Worm (Caenorhabditis elegans) whole organism, late embryonic: ENCODE results near the gene F35E8.10.

Experiments used
- C08G9.2 ChIP-seq: sonication (generic microtip); optimal IDR thresholded peaks from 2 replicates; lab custom pipeline; 2016; ENCODE audit warnings: mild to moderate bottlenecking, missing genetic modification characterization, moderate library complexity, missing compliant biosample characterization
- C38D4.7 ChIP-seq: fragments of 200-800 bp; sonication (Bioruptor generic); optimal IDR thresholded peaks from 2 replicates; lab custom pipeline; 2018; ENCODE audit warnings: mild to moderate bottlenecking, missing genetic modification characterization, moderate library complexity, missing compliant biosample characterization
- K09A11.1 ChIP-seq: sonication (generic microtip); optimal IDR thresholded peaks from 2 replicates; lab custom pipeline; 2017; ENCODE audit warnings: antibody characterized with exemption, mild to moderate bottlenecking, missing genetic modification characterization, missing compliant biosample characterization; ENCODE audit not compliant: insufficient read depth
- Y22D7AL.16 ChIP-seq: sonication (generic microtip); optimal IDR thresholded peaks from 2 replicates; lab custom pipeline; 2016; ENCODE audit warnings: missing genetic modification characterization, missing compliant biosample characterization
- ahr-1 ChIP-seq: sonication (generic microtip); optimal IDR thresholded peaks from 2 replicates; lab custom pipeline; 2016; ENCODE audit warnings: missing genetic modification characterization, missing compliant biosample characterization
- ama-1 ChIP-seq: fragments of 150-350 bp; optimal IDR thresholded peaks from 2 replicates; lab custom pipeline; 2014
- ceh-14 ChIP-seq: sonication (generic microtip); optimal IDR thresholded peaks from 2 replicates; lab custom pipeline; 2016; ENCODE audit warnings: missing genotype, missing genetic modification characterization, missing compliant biosample characterization
- ceh-18 ChIP-seq: sonication (generic microtip); optimal IDR thresholded peaks from 2 replicates; lab custom pipeline; 2016; ENCODE audit warnings: missing genetic modification characterization, missing compliant biosample characterization
- ceh-19 ChIP-seq: fragments of 200-800 bp; sonication (Bioruptor generic); optimal IDR thresholded peaks from 2 replicates; lab custom pipeline; 2018; ENCODE audit warnings: mild to moderate bottlenecking, missing genetic modification characterization, missing compliant biosample characterization
- ceh-22 ChIP-seq: sonication (generic microtip); optimal IDR thresholded peaks from 2 replicates; lab custom pipeline; 2017; ENCODE audit warnings: missing biosample characterization, missing genetic modification characterization
- ceh-24 ChIP-seq: sonication (generic microtip); optimal IDR thresholded peaks from 2 replicates; lab custom pipeline; 2016; ENCODE audit warnings: mild to moderate bottlenecking, missing genetic modification characterization, missing compliant biosample characterization
- ceh-31 ChIP-seq: sonication (generic microtip); optimal IDR thresholded peaks from 2 replicates; lab custom pipeline; 2016; ENCODE audit warnings: missing genetic modification characterization, missing compliant biosample characterization
- ceh-48 ChIP-seq: sonication (generic microtip); optimal IDR thresholded peaks from 2 replicates; lab custom pipeline; 2016; ENCODE audit warnings: missing genetic modification characterization, inconsistent platforms, missing compliant biosample characterization
- ceh-6 ChIP-seq: fragments of 200-800 bp; sonication (Bioruptor generic); optimal IDR thresholded peaks from 2 replicates; lab custom pipeline; 2018; ENCODE audit warnings: mild to moderate bottlenecking, missing genetic modification characterization, missing compliant biosample characterization
- ceh-9 ChIP-seq: sonication (generic microtip); optimal IDR thresholded peaks from 2 replicates; lab custom pipeline; 2016; ENCODE audit warnings: mild to moderate bottlenecking, missing genetic modification characterization, inconsistent platforms, missing compliant biosample characterization
- che-1 ChIP-seq: sonication (generic microtip); optimal IDR thresholded peaks from 2 replicates; lab custom pipeline; 2016; ENCODE audit warnings: mild to moderate bottlenecking, missing genetic modification characterization, missing compliant biosample characterization
- dve-1 ChIP-seq: sonication (generic microtip); optimal IDR thresholded peaks from 2 replicates; lab custom pipeline; 2017; ENCODE audit warnings: antibody characterized with exemption, mild to moderate bottlenecking, missing genetic modification characterization, missing compliant biosample characterization
- elt-2 ChIP-seq: sonication (generic microtip); optimal IDR thresholded peaks from 2 replicates; lab custom pipeline; 2016; ENCODE audit warnings: missing genetic modification reagents, missing genetic modification characterization, missing compliant biosample characterization
- elt-4 ChIP-seq: sonication (generic microtip); optimal IDR thresholded peaks from 2 replicates; lab custom pipeline; 2016; ENCODE audit warnings: missing genetic modification characterization, missing compliant biosample characterization
- fax-1 ChIP-seq: sonication (generic microtip); optimal IDR thresholded peaks from 2 replicates; lab custom pipeline; 2016; ENCODE audit warnings: missing genotype, missing genetic modification characterization, missing compliant biosample characterization
- fkh-6 ChIP-seq: sonication (generic microtip); optimal IDR thresholded peaks from 2 replicates; lab custom pipeline; 2016; ENCODE audit warnings: missing genetic modification characterization, missing compliant biosample characterization
- hlh-15 ChIP-seq: sonication (generic microtip); optimal IDR thresholded peaks from 2 replicates; lab custom pipeline; 2016; ENCODE audit warnings: missing genetic modification characterization, missing compliant biosample characterization
- hlh-8 ChIP-seq: sonication (generic microtip); optimal IDR thresholded peaks from 2 replicates; lab custom pipeline; 2016; ENCODE audit warnings: missing genotype, missing genetic modification characterization, missing compliant biosample characterization
- lim-6 ChIP-seq: sonication (generic microtip); optimal IDR thresholded peaks from 2 replicates; lab custom pipeline; 2016; ENCODE audit warnings: missing genetic modification characterization, missing compliant biosample characterization
- mec-3 ChIP-seq: sonication (generic microtip); optimal IDR thresholded peaks from 2 replicates; lab custom pipeline; 2016; ENCODE audit warnings: borderline replicate concordance, missing genetic modification characterization, missing compliant biosample characterization
- nhr-232 ChIP-seq: sonication (generic microtip); optimal IDR thresholded peaks from 2 replicates; lab custom pipeline; 2016; ENCODE audit warnings: missing genetic modification characterization, missing compliant biosample characterization
- npax-4 ChIP-seq: sonication (generic microtip); optimal IDR thresholded peaks from 2 replicates; lab custom pipeline; 2016; ENCODE audit warnings: missing genetic modification characterization, missing compliant biosample characterization
- pag-3 ChIP-seq: sonication (generic microtip); optimal IDR thresholded peaks from 2 replicates; lab custom pipeline; 2016; ENCODE audit warnings: missing compliant biosample characterization, missing genetic modification characterization, borderline replicate concordance
- pha-2 ChIP-seq: sonication (generic microtip); optimal IDR thresholded peaks from 2 replicates; lab custom pipeline; 2017; ENCODE audit warnings: mild to moderate bottlenecking, missing genetic modification characterization, missing compliant biosample characterization
- pha-4 ChIP-seq: fragments of 150-350 bp; optimal IDR thresholded peaks from 2 replicates; lab custom pipeline; 2018; ENCODE audit warnings: missing biosample characterization, missing genetic modification reagents, missing genetic modification characterization
- pros-1 ChIP-seq: fragments of 150-350 bp; optimal IDR thresholded peaks from 2 replicates; lab custom pipeline; 2014; ENCODE audit warnings: missing biosample characterization, missing genetic modification reagents, missing genetic modification characterization
- ref-2 ChIP-seq: sonication (generic microtip); optimal IDR thresholded peaks from 2 replicates; lab custom pipeline; 2016; ENCODE audit warnings: missing genetic modification characterization, missing compliant biosample characterization
- rnt-1 ChIP-seq: sonication (generic microtip); optimal IDR thresholded peaks from 2 replicates; lab custom pipeline; 2016; ENCODE audit warnings: missing genetic modification characterization, missing compliant biosample characterization
- sdc-2 ChIP-seq: sonication (generic microtip); optimal IDR thresholded peaks from 2 replicates; lab custom pipeline; 2016; ENCODE audit warnings: missing genotype, missing genetic modification characterization, missing compliant biosample characterization
- sox-2 ChIP-seq: fragments of 200-800 bp; sonication (Bioruptor generic); IDR thresholded peaks from 2 replicates; pipeline ENCODE4 v1.3.6; 2022; ENCODE audit warnings: missing genetic modification reagents, missing genetic modification characterization, missing compliant biosample characterization
- sox-4 ChIP-seq: sonication (generic microtip); optimal IDR thresholded peaks from 2 replicates; lab custom pipeline; 2017; ENCODE audit warnings: mild to moderate bottlenecking, missing genetic modification characterization, inconsistent platforms, missing compliant biosample characterization
- syd-9 ChIP-seq: sonication (generic microtip); optimal IDR thresholded peaks from 2 replicates; lab custom pipeline; 2016; ENCODE audit warnings: mild to moderate bottlenecking, missing genetic modification characterization, moderate library complexity, missing compliant biosample characterization
- unc-3 ChIP-seq, 2 experiments: fragments of 200-800 bp in 1 of 2; sonication (Bioruptor generic) in 1 of 2; sonication (generic microtip) in 1 of 2; conservative IDR thresholded peaks in 1 of 2; optimal IDR thresholded peaks in 1 of 2; 2 replicates each; pipeline versions ENCODE4 v1.3.6 to Lab custom; 2016 to 2022; ENCODE audit warnings: missing compliant biosample characterization in 2 of 2, missing genetic modification characterization in 2 of 2, missing genetic modification reagents in 1 of 2
- unc-55 ChIP-seq: sonication (generic microtip); optimal IDR thresholded peaks from 2 replicates; lab custom pipeline; 2017; ENCODE audit warnings: missing biosample characterization, missing genetic modification reagents, missing genetic modification characterization
- unc-86 ChIP-seq: sonication (generic microtip); optimal IDR thresholded peaks from 2 replicates; lab custom pipeline; 2016; ENCODE audit warnings: missing genetic modification characterization, missing compliant biosample characterization
- ztf-16 ChIP-seq: sonication (generic microtip); optimal IDR thresholded peaks from 2 replicates; lab custom pipeline; 2017; ENCODE audit warnings: missing genetic modification characterization, missing compliant biosample characterization

The F35E8.10 gene

DNA sequence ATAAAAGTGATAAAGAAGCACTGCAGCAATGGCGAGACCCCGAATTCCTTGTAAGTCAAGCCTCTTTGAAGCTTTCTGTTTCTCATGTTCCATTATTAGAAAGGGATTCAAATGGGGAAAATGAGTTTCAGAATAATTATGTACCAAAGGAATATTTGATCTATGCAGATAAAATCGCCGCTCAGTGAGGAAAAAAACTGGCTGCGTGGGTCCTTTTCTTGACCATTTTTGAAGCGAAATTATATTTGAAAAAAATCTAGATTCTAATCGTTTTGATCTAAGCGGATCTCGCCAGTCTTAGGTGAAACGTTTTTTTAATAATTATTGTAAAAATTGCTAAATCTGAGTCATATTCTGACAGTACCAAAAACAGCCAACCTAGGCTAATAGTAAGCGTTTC, 35.5 kb downstream of the F35E8.10 start, which contains the start of gene oac-42:
oac-42 (minus strand) TSS at position 101 of the 400 bp plus-strand sequence.
- TF ChIP-seq unc-3 (GFP tag; conservative IDR thresholded peaks at IDR 0.05; lab: Robert Waterston, UW), result no peak
- TF ChIP-seq unc-3 (tag; optimal IDR thresholded peaks at IDR 0.05; lab: Kevin White, UChicago), result no peak
- no peak for TF ChIP-seq hlh-8 (tag; lab: Kevin White, UChicago)
- TF ChIP-seq unc-86 (tag; lab: Kevin White, UChicago), result no peak
- TF ChIP-seq sox-2 (GFP tag; lab: Robert Waterston, UW), result no peak
- TF ChIP-seq, all 69 proteins: peak for 0

DNA sequence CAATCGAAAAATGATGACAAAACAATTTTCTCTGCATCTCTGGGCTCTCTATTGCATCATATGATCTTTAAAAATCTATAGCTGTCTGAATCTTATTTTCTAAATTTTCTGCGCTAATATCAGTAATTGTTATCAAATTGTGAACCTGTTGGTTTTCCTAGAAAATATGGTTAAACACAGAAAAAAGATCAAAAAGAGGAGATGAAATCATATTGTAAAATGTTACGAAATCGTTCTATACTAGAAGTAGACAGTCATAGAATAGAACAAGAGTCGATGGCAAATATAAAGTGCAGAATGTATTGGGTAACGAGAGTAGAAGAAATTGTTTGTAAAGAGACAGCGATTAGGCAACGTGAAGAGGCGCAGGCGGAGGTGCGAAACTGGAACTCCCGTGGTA, 39.5 kb downstream of the F35E8.10 start:
- peak; percentile 32 for TF ChIP-seq elt-2 (tag; lab: Kevin White, UChicago)
- TF ChIP-seq sdc-2 (tag; lab: Kevin White, UChicago), result no peak

DNA sequence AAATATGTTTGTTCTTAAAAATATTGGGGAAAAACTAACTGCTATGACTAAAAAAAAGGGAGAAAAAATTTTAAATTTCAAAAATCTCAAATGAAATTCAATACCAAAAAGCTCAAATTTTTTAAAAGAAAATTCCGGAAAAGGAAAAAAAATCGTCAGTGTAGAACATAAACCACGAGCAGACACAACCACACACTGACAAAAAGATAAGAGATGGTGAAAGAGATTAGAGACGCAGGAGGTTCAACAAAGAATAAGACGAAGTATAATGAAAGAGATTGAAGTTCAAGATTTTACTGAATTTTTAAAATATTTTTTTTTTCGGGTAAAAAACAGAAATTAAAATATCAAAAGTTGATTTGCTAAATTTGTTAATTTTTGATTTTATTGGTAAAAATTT, 40.1 kb downstream of the F35E8.10 start:
- TF ChIP-seq ceh-24 (tag; lab: Kevin White, UChicago) (no peak), ceh-14 (tag; lab: Kevin White, UChicago) (no peak), pros-1 (tag; lab: Kevin White, UChicago) (no peak), fkh-6 (no peak), ztf-16 (no peak), hlh-15 (tag; lab: Kevin White, UChicago) (no peak), nhr-232 (tag; lab: Kevin White, UChicago) (no peak), K09A11.1 (tag; lab: Kevin White, UChicago) (no peak), C08G9.2 (tag; lab: Kevin White, UChicago) (no peak), sox-2 (GFP tag; lab: Robert Waterston, UW) (no peak), ceh-48 (tag; lab: Kevin White, UChicago) (no peak), ceh-22 (tag; lab: Kevin White, UChicago) (no peak), ceh-31 (tag; lab: Kevin White, UChicago) (no peak), ceh-6 (GFP tag; lab: Kevin White, UChicago) (no peak), ceh-19 (GFP tag; lab: Kevin White, UChicago) (no peak)

DNA sequence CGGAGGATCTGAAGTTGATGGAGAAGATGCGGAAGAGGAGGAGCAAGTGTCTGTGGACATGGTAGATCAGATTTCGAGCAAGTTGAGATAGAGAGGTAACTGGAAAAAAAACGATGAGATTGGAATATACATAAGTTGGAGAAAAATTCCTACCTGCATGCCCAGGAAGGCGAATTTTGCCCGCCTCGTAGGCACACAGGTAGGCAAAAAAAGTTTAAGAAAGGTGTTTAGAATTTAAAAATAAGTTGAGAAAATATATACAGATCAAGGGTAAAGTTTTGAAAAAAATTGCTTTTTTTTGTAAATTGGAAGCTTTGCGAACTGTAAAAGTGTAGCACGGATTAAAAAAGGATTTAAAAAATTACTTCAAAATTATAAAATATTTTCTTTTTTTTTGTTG, 40.7 kb downstream of the F35E8.10 start, which contains the start of gene nhr-84:
nhr-84 (minus strand) TSS at position 101 of the 400 bp plus-strand sequence.
- no peak for TF ChIP-seq ref-2
- TF ChIP-seq ahr-1 (tag; lab: Kevin White, UChicago), result no peak
- TF ChIP-seq C38D4.7 (GFP tag; lab: Kevin White, UChicago), result no peak
- no peak for TF ChIP-seq ztf-16
- no peak for TF ChIP-seq che-1 (tag; lab: Kevin White, UChicago)
- TF ChIP-seq rnt-1 (tag; lab: Kevin White, UChicago), result no peak
- TF ChIP-seq ceh-18 (tag; lab: Kevin White, UChicago), result no peak
- TF ChIP-seq Y22D7AL.16 (tag; lab: Kevin White, UChicago), result no peak
- TF ChIP-seq mec-3, result no peak

DNA sequence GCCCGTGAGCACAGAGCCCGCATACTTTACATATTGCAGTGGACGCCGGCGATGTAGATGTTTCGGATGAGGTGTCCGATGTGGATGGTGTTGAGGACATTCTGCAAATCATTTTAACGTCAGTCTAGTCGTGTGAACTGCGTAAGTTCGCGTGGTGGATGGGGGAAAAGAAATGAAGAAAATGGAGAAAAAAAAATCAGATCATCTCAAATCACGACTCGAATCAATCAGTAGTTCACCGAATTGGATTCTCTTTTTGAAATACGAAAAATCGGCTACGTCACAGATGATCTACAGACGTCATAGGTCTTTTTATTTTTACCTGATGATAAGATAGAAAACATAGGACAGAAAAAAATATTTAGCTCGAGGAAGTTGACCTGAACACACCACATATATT, 43.9 kb downstream of the F35E8.10 start, which contains the start of gene nhr-102:
nhr-102 (minus strand) TSS at position 101 of the 400 bp plus-strand sequence.
- no peak for TF ChIP-seq pha-4 (tag; lab: Kevin White, UChicago)

DNA sequence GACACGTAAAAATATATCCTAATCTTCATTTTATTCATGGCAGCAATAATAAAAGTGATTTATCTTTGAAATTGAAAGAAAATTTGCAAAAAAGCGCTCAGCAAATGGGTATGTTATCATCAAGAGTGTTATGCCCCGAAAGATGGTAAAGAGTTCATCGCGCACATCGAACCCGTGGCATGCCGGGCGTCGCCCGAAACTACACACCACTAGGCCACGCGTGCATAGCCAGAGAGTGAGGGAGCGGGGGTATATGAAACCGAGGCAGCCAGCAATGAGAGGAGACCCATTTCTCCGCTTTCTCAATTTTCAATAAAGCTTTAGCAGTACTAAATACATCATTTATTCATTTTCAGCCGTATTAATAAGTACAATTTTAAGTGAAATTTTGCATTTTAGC, 46.4 kb downstream of the F35E8.10 start:
- TF ChIP-seq unc-55 (GFP tag; lab: Kevin White, UChicago) (no peak), ceh-9 (peak; percentile 98), ceh-22 (tag; lab: Kevin White, UChicago) (peak; percentile 55), sox-2 (GFP tag; lab: Robert Waterston, UW) (peak; percentile 98), pha-4 (tag; lab: Kevin White, UChicago) (no peak), pag-3 (tag; lab: Kevin White, UChicago) (peak; percentile 96), hlh-15 (tag; lab: Kevin White, UChicago) (peak; percentile 98), fax-1 (tag; lab: Kevin White, UChicago) (peak; percentile 96), sox-4 (tag; lab: Kevin White, UChicago) (peak; percentile 99), npax-4 (tag; lab: Kevin White, UChicago) (peak; percentile 98), ceh-48 (tag; lab: Kevin White, UChicago) (peak; percentile 99), ref-2 (peak; percentile 99), lim-6 (peak; percentile 97), syd-9 (peak; percentile 99), ceh-31 (tag; lab: Kevin White, UChicago) (peak; percentile 93), pros-1 (tag; lab: Kevin White, UChicago) (peak; percentile 56), sdc-2 (tag; lab: Kevin White, UChicago) (peak; percentile 93), pha-2 (peak; percentile 97), mec-3 (peak; percentile 94), elt-4 (tag; lab: Kevin White, UChicago) (peak; percentile 97), ama-1 (lab: Kevin White, UChicago) (no peak), dve-1 (tag; lab: Kevin White, UChicago) (peak; percentile 96), ceh-18 (tag; lab: Kevin White, UChicago) (peak; percentile 96)
